Worm (Caenorhabditis elegans): ENCODE measurements around the gene oac-22.
A peak's percentile ranks its signal among the peaks of the same experiment; 100 is the strongest.

The oac-22 gene

ce11 chrIV:3843019-3843527 lies 42.4 kb upstream of the oac-22 start:
- TF ChIP-seq lin-15B (tag; optimal IDR thresholded peaks at IDR 0.05), result no peak
- no peak for TF ChIP-seq efl-1 (optimal IDR thresholded peaks at IDR 0.05)
- peak in 1 of 2 experiments; percentile 8 for TF ChIP-seq efl-1 (GFP tag; optimal IDR thresholded peaks at IDR 0.05 in 1 of 2)

- TF ChIP-seq xbp-1 (tag; optimal IDR thresholded peaks at IDR 0.05) (no peak), nhr-84 (tag; optimal IDR thresholded peaks at IDR 0.05) (no peak), swsn-7 (tag; optimal IDR thresholded peaks at IDR 0.05) (no peak), dsc-1 (tag; optimal IDR thresholded peaks at IDR 0.05) (peak; percentile 87), efl-1 (optimal IDR thresholded peaks at IDR 0.05) (no peak), efl-1 (GFP tag; optimal IDR thresholded peaks at IDR 0.05 in 1 of 2) (peak in 1 of 2 experiments; percentile 87), fkh-4 (tag; optimal IDR thresholded peaks at IDR 0.05; ENCODE audit: borderline replicate concordance) (peak; percentile 47), nhr-77 (tag; optimal IDR thresholded peaks at IDR 0.05) (no peak), ceh-90 (tag; optimal IDR thresholded peaks at IDR 0.05) (no peak), unc-62 (GFP tag; optimal IDR thresholded peaks at IDR 0.05) (no peak)
Measured at ce11 chrIV:3844004-3844403, 41.5 kb upstream of the oac-22 start.

- TF ChIP-seq dpl-1 (GFP tag; optimal IDR thresholded peaks at IDR 0.05), result no peak
- no peak for TF ChIP-seq elt-3 (tag; optimal IDR thresholded peaks at IDR 0.05)
- no peak for TF ChIP-seq sup-37 (GFP tag; optimal IDR thresholded peaks at IDR 0.05)
- no peak for TF ChIP-seq ama-1 (optimal IDR thresholded peaks at IDR 0.05)
- no peak for TF ChIP-seq pag-3 (tag; optimal IDR thresholded peaks at IDR 0.05; ENCODE audit: borderline replicate concordance, insufficient read depth)
- TF ChIP-seq snu-23 (GFP tag; optimal IDR thresholded peaks at IDR 0.05), result no peak
- TF ChIP-seq swsn-7 (tag; optimal IDR thresholded peaks at IDR 0.05), result no peak
- no peak for TF ChIP-seq ceh-63 (GFP tag; optimal IDR thresholded peaks at IDR 0.05)
- no peak for TF ChIP-seq mab-9 (GFP tag; IDR thresholded peaks at IDR 0.05)
- no peak for TF ChIP-seq nhr-28 (tag; optimal IDR thresholded peaks at IDR 0.05)
- no peak for TF ChIP-seq nhr-84 (tag; optimal IDR thresholded peaks at IDR 0.05)
- no peak for TF ChIP-seq mdl-1 (tag; optimal IDR thresholded peaks at IDR 0.05)
- no peak for TF ChIP-seq ceh-82 (tag; optimal IDR thresholded peaks at IDR 0.05)
- TF ChIP-seq Y116A8C.19 (tag; optimal IDR thresholded peaks at IDR 0.05; ENCODE audit: borderline replicate concordance), result no peak
Measured at ce11 chrIV:3844584-3844983, 40.9 kb upstream of the oac-22 start.

ce11 chrIV:3847489-3847888 lies 38.0 kb upstream of the oac-22 start:
- peak; percentile 41 for TF ChIP-seq lin-14 (GFP tag; optimal IDR thresholded peaks at IDR 0.05)
- peak; percentile 49 for TF ChIP-seq fkh-10 (GFP tag; optimal IDR thresholded peaks at IDR 0.05)
- no peak for TF ChIP-seq sox-4 (tag; optimal IDR thresholded peaks at IDR 0.05)
- TF ChIP-seq efl-1 (optimal IDR thresholded peaks at IDR 0.05), result no peak
- peak in 1 of 2 experiments; percentile 44 for TF ChIP-seq efl-1 (GFP tag; optimal IDR thresholded peaks at IDR 0.05 in 1 of 2)
- peak; percentile 9 for TF ChIP-seq ces-1 (GFP tag; optimal IDR thresholded peaks at IDR 0.05)

- TF ChIP-seq ceh-63 (GFP tag; optimal IDR thresholded peaks at IDR 0.05), result no peak
- no peak for TF ChIP-seq lin-13 (GFP tag; optimal IDR thresholded peaks at IDR 0.05)
- no peak for TF ChIP-seq skn-1 (tag; optimal IDR thresholded peaks at IDR 0.05)
- TF ChIP-seq lin-39 (tag; optimal IDR thresholded peaks at IDR 0.05), result no peak
- TF ChIP-seq unc-30 (tag; optimal IDR thresholded peaks at IDR 0.05), result no peak
- no peak for TF ChIP-seq aha-1 (tag; optimal IDR thresholded peaks at IDR 0.05)
- TF ChIP-seq mdl-1 (tag; optimal IDR thresholded peaks at IDR 0.05), result no peak
- no peak for TF ChIP-seq ztf-11 (tag; optimal IDR thresholded peaks at IDR 0.05)
- no peak for TF ChIP-seq sox-4 (tag; optimal IDR thresholded peaks at IDR 0.05)
- no peak for TF ChIP-seq elt-2 (tag; optimal IDR thresholded peaks at IDR 0.05)
- TF ChIP-seq aly-2 (tag; optimal IDR thresholded peaks at IDR 0.05), result no peak
- no peak for TF ChIP-seq fkh-4 (tag; optimal IDR thresholded peaks at IDR 0.05; ENCODE audit: borderline replicate concordance)
- TF ChIP-seq ets-5 (GFP tag; IDR thresholded peaks at IDR 0.05), result no peak
- TF ChIP-seq unc-130 (tag; optimal IDR thresholded peaks at IDR 0.05), result no peak
- no peak for TF ChIP-seq swsn-7 (tag; optimal IDR thresholded peaks at IDR 0.05)
- TF ChIP-seq jun-1 (tag; optimal IDR thresholded peaks at IDR 0.05), result no peak
- no peak for TF ChIP-seq nhr-90 (tag; optimal IDR thresholded peaks at IDR 0.05; ENCODE audit: poor library complexity)
Measured at ce11 chrIV:3848985-3849384, 36.5 kb upstream of the oac-22 start.
